Comparison of ENCODE assay signal across 1 fruit fly cellular context in the genomic region with DNA sequence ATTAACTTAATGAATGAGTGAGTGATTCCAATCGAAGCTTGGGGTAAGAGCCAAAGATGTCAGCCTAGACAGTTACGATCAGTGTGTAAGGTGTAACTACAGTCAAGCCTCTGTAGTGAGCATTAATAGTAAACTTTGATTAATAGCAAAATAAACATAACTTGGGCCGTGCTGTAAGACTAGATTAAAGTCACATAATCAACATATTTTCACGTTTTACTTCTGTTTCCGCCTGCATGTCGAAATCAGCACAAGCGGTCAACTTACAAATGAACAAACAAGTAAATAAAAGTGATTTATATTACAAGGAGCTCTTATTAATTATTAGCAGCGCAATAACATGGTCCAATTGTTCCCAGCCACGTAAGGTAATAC.
TF ChIP-seq lines count a peak whose summit lies in the region.

No protein-coding gene starts in this region.

TF ChIP-seq in whole organism, embryonic, 481 proteins besides CTCF, POLR2A, EP300 and RAD21 (continued from another document):
- TF ChIP-seq CG1529 (GFP tag; optimal IDR thresholded peaks at IDR 0.05; lab: Kevin White, UChicago) = no peak
- TF ChIP-seq Chrac-16 (GFP tag; optimal IDR thresholded peaks at IDR 0.05; lab: Kevin White, UChicago) = no peak
- TF ChIP-seq Pdp1 (GFP tag; optimal IDR thresholded peaks at IDR 0.05; lab: Kevin White, UChicago) = peak in 1 of 2 experiments; percentile 44
- no peak for TF ChIP-seq cad (GFP tag; optimal IDR thresholded peaks at IDR 0.05; lab: Kevin White, UChicago)
- no peak for TF ChIP-seq Atf6 (GFP tag; IDR thresholded peaks at IDR 0.05; lab: Robert Waterston, UW)
- no peak for TF ChIP-seq CG13894 (tag; optimal IDR thresholded peaks at IDR 0.05; lab: Kevin White, UChicago)
- TF ChIP-seq CG9817 (tag; optimal IDR thresholded peaks at IDR 0.05; lab: Kevin White, UChicago) = no peak
- TF ChIP-seq CG15269 (tag; optimal IDR thresholded peaks at IDR 0.05; lab: Kevin White, UChicago) = peak; percentile 24
- TF ChIP-seq CG13287 (GFP tag; IDR thresholded peaks at IDR 0.05; lab: Robert Waterston, UW; ENCODE audit: partially characterized antibody) = no peak
- no peak for TF ChIP-seq CG5245 (GFP tag; optimal IDR thresholded peaks at IDR 0.05; lab: Kevin White, UChicago)
- no peak for TF ChIP-seq CG7839 (tag; optimal IDR thresholded peaks at IDR 0.05; lab: Kevin White, UChicago)
- peak; percentile 81 for TF ChIP-seq grau (tag; optimal IDR thresholded peaks at IDR 0.05; lab: Kevin White, UChicago)
- TF ChIP-seq amos (GFP tag; IDR thresholded peaks at IDR 0.05; lab: Robert Waterston, UW; ENCODE audit: partially characterized antibody) = no peak
- no peak for TF ChIP-seq pum (GFP tag; optimal IDR thresholded peaks at IDR 0.05; lab: Kevin White, UChicago)
- TF ChIP-seq CG43689 (GFP tag; IDR thresholded peaks at IDR 0.05; lab: Robert Waterston, UW) = no peak
- TF ChIP-seq hbn (GFP tag; IDR thresholded peaks at IDR 0.05; lab: Robert Waterston, UW; ENCODE audit: partially characterized antibody) = no peak
- no peak for TF ChIP-seq Hmr (GFP tag; optimal IDR thresholded peaks at IDR 0.05; lab: Kevin White, UChicago)
- no peak for TF ChIP-seq Gug (GFP tag; IDR thresholded peaks at IDR 0.05; lab: Robert Waterston, UW)
- TF ChIP-seq B-H1 (GFP tag; IDR thresholded peaks at IDR 0.05; lab: Robert Waterston, UW) = no peak
- TF ChIP-seq sug (tag; optimal IDR thresholded peaks at IDR 0.05; lab: Kevin White, UChicago) = no peak
- no peak for TF ChIP-seq ash1 (GFP tag; optimal IDR thresholded peaks at IDR 0.05; lab: Kevin White, UChicago)
- no peak for TF ChIP-seq dimm (GFP tag; IDR thresholded peaks at IDR 0.05; lab: Robert Waterston, UW)
- no peak for TF ChIP-seq emc (GFP tag; optimal IDR thresholded peaks at IDR 0.05; lab: Kevin White, UChicago)
- TF ChIP-seq oc (tag; optimal IDR thresholded peaks at IDR 0.05; lab: Kevin White, UChicago) = no peak
- no peak for TF ChIP-seq NfI (GFP tag; optimal IDR thresholded peaks at IDR 0.05; lab: Kevin White, UChicago)
- TF ChIP-seq psq (GFP tag; optimal IDR thresholded peaks at IDR 0.05; lab: Kevin White, UChicago) = no peak
- peak in 1 of 2 experiments; percentile 26 for TF ChIP-seq Hr51 (GFP tag; optimal IDR thresholded peaks at IDR 0.05; lab: Kevin White, UChicago)
- TF ChIP-seq CG11560 (tag; IDR thresholded peaks at IDR 0.05; lab: Robert Waterston, UW) = no peak
- TF ChIP-seq HmgZ (tag; optimal IDR thresholded peaks at IDR 0.05; lab: Kevin White, UChicago) = no peak
- no peak for TF ChIP-seq ab (GFP tag; optimal IDR thresholded peaks at IDR 0.05; lab: Kevin White, UChicago)
- no peak for TF ChIP-seq ssp (GFP tag; IDR thresholded peaks at IDR 0.05; lab: Robert Waterston, UW)
- TF ChIP-seq Scr (GFP tag; IDR thresholded peaks at IDR 0.05; lab: Robert Waterston, UW; ENCODE audit: partially characterized antibody) = no peak
- no peak for TF ChIP-seq corto (GFP tag; optimal IDR thresholded peaks at IDR 0.05; lab: Kevin White, UChicago)
- no peak for TF ChIP-seq CG8290 (GFP tag; optimal IDR thresholded peaks at IDR 0.05; lab: Kevin White, UChicago)
- TF ChIP-seq CG8290 (tag; optimal IDR thresholded peaks at IDR 0.05; lab: Kevin White, UChicago) = no peak
- no peak for TF ChIP-seq CG3407 (GFP tag; optimal IDR thresholded peaks at IDR 0.05; lab: Kevin White, UChicago)
- no peak for TF ChIP-seq scrt (GFP tag; optimal IDR thresholded peaks at IDR 0.05; lab: Kevin White, UChicago)
- no peak for TF ChIP-seq CG5180 (GFP tag; optimal IDR thresholded peaks at IDR 0.05; lab: Kevin White, UChicago)
- no peak for TF ChIP-seq MBD-R2 (GFP tag; IDR thresholded peaks at IDR 0.05; lab: Robert Waterston, UW)
- TF ChIP-seq usp (GFP tag; optimal IDR thresholded peaks at IDR 0.05; lab: Kevin White, UChicago) = no peak
- no peak for TF ChIP-seq CG3281 (GFP tag; optimal IDR thresholded peaks at IDR 0.05; lab: Kevin White, UChicago)
- TF ChIP-seq Xbp1 (GFP tag; optimal IDR thresholded peaks at IDR 0.05; lab: Kevin White, UChicago) = peak; percentile 15
- TF ChIP-seq Ssrp (tag; optimal IDR thresholded peaks at IDR 0.05; lab: Kevin White, UChicago) = no peak
- no peak for TF ChIP-seq CG12942 (GFP tag; optimal IDR thresholded peaks at IDR 0.05; lab: Kevin White, UChicago)
- TF ChIP-seq fd3F (GFP tag; optimal IDR thresholded peaks at IDR 0.05; lab: Kevin White, UChicago) = no peak
- TF ChIP-seq tll (GFP tag; optimal IDR thresholded peaks at IDR 0.05; lab: Kevin White, UChicago) = no peak
- TF ChIP-seq CG11398 (GFP tag; optimal IDR thresholded peaks at IDR 0.05; lab: Kevin White, UChicago) = no peak
- no peak for TF ChIP-seq al (GFP tag; IDR thresholded peaks at IDR 0.05; lab: Robert Waterston, UW)
- no peak for TF ChIP-seq danr (GFP tag; IDR thresholded peaks at IDR 0.05; lab: Robert Waterston, UW)
- TF ChIP-seq insv (GFP tag; optimal IDR thresholded peaks at IDR 0.05; lab: Kevin White, UChicago) = no peak
- TF ChIP-seq CG12155 (GFP tag; optimal IDR thresholded peaks at IDR 0.05; lab: Kevin White, UChicago) = no peak
- no peak for TF ChIP-seq Sry-δ (GFP tag; optimal IDR thresholded peaks at IDR 0.05; lab: Kevin White, UChicago)
- TF ChIP-seq lbe (GFP tag; optimal IDR thresholded peaks at IDR 0.05; lab: Kevin White, UChicago) = no peak
- TF ChIP-seq kah (GFP tag; optimal IDR thresholded peaks at IDR 0.05; lab: Kevin White, UChicago) = no peak
- no peak for TF ChIP-seq stc (GFP tag; IDR thresholded peaks at IDR 0.05; lab: Robert Waterston, UW)
- TF ChIP-seq ems (GFP tag; optimal IDR thresholded peaks at IDR 0.05; lab: Kevin White, UChicago) = no peak
- TF ChIP-seq gem (tag; optimal IDR thresholded peaks at IDR 0.05; lab: Kevin White, UChicago) = peak; percentile 36
- TF ChIP-seq Dp (GFP tag; optimal IDR thresholded peaks at IDR 0.05; lab: Kevin White, UChicago) = no peak
- no peak for TF ChIP-seq CG17361 (GFP tag; IDR thresholded peaks at IDR 0.05; lab: Robert Waterston, UW)
- TF ChIP-seq CG14667 (GFP tag; IDR thresholded peaks at IDR 0.05; lab: Robert Waterston, UW) = no peak
- no peak for TF ChIP-seq seq (GFP tag; IDR thresholded peaks at IDR 0.05; lab: Robert Waterston, UW)
- no peak for TF ChIP-seq abd-A (tag; optimal IDR thresholded peaks at IDR 0.05; lab: Kevin White, UChicago)
- no peak for TF ChIP-seq CG13775 (GFP tag; optimal IDR thresholded peaks at IDR 0.05; lab: Kevin White, UChicago)
- no peak for TF ChIP-seq Atf-2 (GFP tag; optimal IDR thresholded peaks at IDR 0.05; lab: Kevin White, UChicago)
- TF ChIP-seq Sox100B (GFP tag; optimal IDR thresholded peaks at IDR 0.05; lab: Kevin White, UChicago) = no peak
- TF ChIP-seq dmrt99B (tag; optimal IDR thresholded peaks at IDR 0.05; lab: Kevin White, UChicago) = peak; percentile 7
- TF ChIP-seq da (GFP tag; optimal IDR thresholded peaks at IDR 0.05; lab: Kevin White, UChicago) = no peak
- TF ChIP-seq CG2120 (GFP tag; optimal IDR thresholded peaks at IDR 0.05; lab: Kevin White, UChicago) = peak; percentile 2
- no peak for TF ChIP-seq crp (GFP tag; optimal IDR thresholded peaks at IDR 0.05; lab: Kevin White, UChicago)
- TF ChIP-seq Bteb2 (GFP tag; optimal IDR thresholded peaks at IDR 0.05; lab: Kevin White, UChicago) = no peak
- peak; percentile 11 for TF ChIP-seq Sox102F (GFP tag; optimal IDR thresholded peaks at IDR 0.05; lab: Kevin White, UChicago)
- TF ChIP-seq CG16779 (GFP tag; IDR thresholded peaks at IDR 0.05; lab: Robert Waterston, UW) = no peak
- TF ChIP-seq Dad (GFP tag; optimal IDR thresholded peaks at IDR 0.05; lab: Kevin White, UChicago) = no peak
- no peak for TF ChIP-seq Opbp (GFP tag; IDR thresholded peaks at IDR 0.05; lab: Robert Waterston, UW; ENCODE audit: partially characterized antibody)
- TF ChIP-seq CG2678 (tag; optimal IDR thresholded peaks at IDR 0.05; lab: Kevin White, UChicago) = peak; percentile 8
- no peak for TF ChIP-seq CG15696 (tag; optimal IDR thresholded peaks at IDR 0.05; lab: Kevin White, UChicago)
- peak; percentile 39 for TF ChIP-seq CG1603 (tag; optimal IDR thresholded peaks at IDR 0.05; lab: Kevin White, UChicago)
- TF ChIP-seq CG13624 (GFP tag; optimal IDR thresholded peaks at IDR 0.05; lab: Kevin White, UChicago) = no peak
- TF ChIP-seq ttk (GFP tag; IDR thresholded peaks at IDR 0.05; lab: Robert Waterston, UW) = no peak
- peak in 1 of 2 experiments; percentile 39 for TF ChIP-seq Eip74EF (GFP tag; optimal IDR thresholded peaks at IDR 0.05; lab: Kevin White, UChicago)
- TF ChIP-seq CG10321 (GFP tag; IDR thresholded peaks at IDR 0.05; lab: Robert Waterston, UW) = no peak
- no peak for TF ChIP-seq CG17829 (tag; optimal IDR thresholded peaks at IDR 0.05; lab: Kevin White, UChicago)
- no peak for TF ChIP-seq sima (GFP tag; optimal IDR thresholded peaks at IDR 0.05; lab: Kevin White, UChicago)
- TF ChIP-seq CG31224 (GFP tag; IDR thresholded peaks at IDR 0.05; lab: Robert Waterston, UW) = no peak
- no peak for TF ChIP-seq CG4707 (GFP tag; optimal IDR thresholded peaks at IDR 0.05; lab: Kevin White, UChicago)
- TF ChIP-seq onecut (GFP tag; IDR thresholded peaks at IDR 0.05; lab: Robert Waterston, UW) = no peak
- TF ChIP-seq CG10267 (tag; optimal IDR thresholded peaks at IDR 0.05; lab: Kevin White, UChicago) = no peak
- TF ChIP-seq C15 (GFP tag; IDR thresholded peaks at IDR 0.05; lab: Robert Waterston, UW) = no peak
- no peak for TF ChIP-seq en (GFP tag; optimal IDR thresholded peaks at IDR 0.05; lab: Kevin White, UChicago)
- TF ChIP-seq Abd-B (GFP tag; optimal IDR thresholded peaks at IDR 0.05; lab: Kevin White, UChicago) = no peak
- TF ChIP-seq Deaf1 (tag; optimal IDR thresholded peaks at IDR 0.05; lab: Kevin White, UChicago) = no peak
- peak; percentile 23 for TF ChIP-seq Vsx1 (GFP tag; optimal IDR thresholded peaks at IDR 0.05; lab: Kevin White, UChicago)
- TF ChIP-seq CG12769 (tag; optimal IDR thresholded peaks at IDR 0.05; lab: Kevin White, UChicago) = no peak
- TF ChIP-seq unpg (GFP tag; optimal IDR thresholded peaks at IDR 0.05; lab: Kevin White, UChicago) = peak; percentile 33
- TF ChIP-seq dpn (GFP tag; optimal IDR thresholded peaks at IDR 0.05; lab: Kevin White, UChicago) = peak in 1 of 2 experiments; percentile 10
- TF ChIP-seq HHEX (GFP tag; optimal IDR thresholded peaks at IDR 0.05; lab: Kevin White, UChicago) = no peak
- no peak for TF ChIP-seq CG2712 (tag; optimal IDR thresholded peaks at IDR 0.05; lab: Kevin White, UChicago)
- no peak for TF ChIP-seq mirr (GFP tag; optimal IDR thresholded peaks at IDR 0.05; lab: Kevin White, UChicago)
- TF ChIP-seq CG14965 (GFP tag; optimal IDR thresholded peaks at IDR 0.05; lab: Kevin White, UChicago; ENCODE audit: borderline replicate concordance) = no peak
- no peak for TF ChIP-seq Awh (GFP tag; IDR thresholded peaks at IDR 0.05; lab: Robert Waterston, UW)
- TF ChIP-seq dysf (GFP tag; IDR thresholded peaks at IDR 0.05; lab: Robert Waterston, UW) = no peak
